Fruit fly (Drosophila melanogaster) whole organism, embryonic: ENCODE results near the gene vari.
A peak's percentile ranks its signal among the peaks of the same experiment; 100 is the strongest.

Experiments used
- Blimp-1 ChIP-seq: fragments of 200-800 bp; sonication (Bioruptor generic); optimal IDR thresholded peaks from 3 replicates; lab custom pipeline; 2018; ENCODE audit warnings: missing biosample characterization, missing genetic modification characterization, mild to moderate bottlenecking, moderate library complexity, missing genetic modification reagents
- CG10462 ChIP-seq: fragments of 200-800 bp; sonication (Bioruptor generic); optimal IDR thresholded peaks from 2 replicates; lab custom pipeline; 2016; ENCODE audit warnings: missing biosample characterization, missing genetic modification characterization
- CG10543 ChIP-seq: fragments of 200-800 bp; sonication (Bioruptor generic); optimal IDR thresholded peaks from 3 replicates; lab custom pipeline; 2017; ENCODE audit warnings: missing biosample characterization, mild to moderate bottlenecking, missing genetic modification characterization, moderate library complexity
- CG11695 ChIP-seq: fragments of 200-800 bp; sonication (Bioruptor generic); IDR thresholded peaks from 3 replicates; pipeline ENCODE4 v1.3.6; 2022; ENCODE audit warnings: missing biosample characterization, missing genetic modification characterization
- CG12071 ChIP-seq: fragments of 200-800 bp; sonication (Bioruptor generic); optimal IDR thresholded peaks from 3 replicates; lab custom pipeline; 2018; ENCODE audit warnings: missing biosample characterization, mild to moderate bottlenecking, missing genetic modification characterization
- CG12236 ChIP-seq: fragments of 200-800 bp; sonication (Bioruptor generic); optimal IDR thresholded peaks from 2 replicates; lab custom pipeline; 2016; ENCODE audit warnings: missing biosample characterization, missing genetic modification characterization
- CG13296 ChIP-seq: fragments of 200-800 bp; sonication (Bioruptor generic); optimal IDR thresholded peaks from 3 replicates; lab custom pipeline; 2018; ENCODE audit warnings: missing biosample characterization, mild to moderate bottlenecking, missing genetic modification characterization
- CG14667 ChIP-seq: fragments of 200-800 bp; sonication (Bioruptor generic); IDR thresholded peaks from 2 replicates; pipeline ENCODE4 v1.3.6; 2022; ENCODE audit warnings: missing biosample characterization, missing genetic modification characterization
- CG16815 ChIP-seq: fragments of 200-800 bp; sonication (Bioruptor generic); optimal IDR thresholded peaks from 3 replicates; lab custom pipeline; 2017; ENCODE audit warnings: missing biosample characterization, mild to moderate bottlenecking, missing genetic modification characterization
- CG31365 ChIP-seq: fragments of 200-800 bp; sonication (Bioruptor generic); optimal IDR thresholded peaks from 2 replicates; lab custom pipeline; 2018; ENCODE audit warnings: missing biosample characterization, mild to moderate bottlenecking, missing genetic modification characterization
- CG3163 ChIP-seq: fragments of 200-800 bp; sonication (Bioruptor generic); optimal IDR thresholded peaks from 3 replicates; lab custom pipeline; 2016; ENCODE audit warnings: missing biosample characterization, missing genetic modification characterization
- CG3407 ChIP-seq: fragments of 200-800 bp; sonication (Bioruptor generic); optimal IDR thresholded peaks from 2 replicates; lab custom pipeline; 2018; ENCODE audit warnings: missing biosample characterization, mild to moderate bottlenecking, missing genetic modification characterization
- CG34422 ChIP-seq: fragments of 200-800 bp; sonication (Bioruptor generic); IDR thresholded peaks from 3 replicates; pipeline ENCODE4 v1.3.6; 2022; ENCODE audit warnings: missing biosample characterization, missing genetic modification characterization
- CG4328 ChIP-seq: fragments of 200-800 bp; sonication (Bioruptor generic); optimal IDR thresholded peaks from 3 replicates; lab custom pipeline; 2017; ENCODE audit warnings: missing biosample characterization, missing genetic modification reagents, missing genetic modification characterization
- CG4820 ChIP-seq: fragments of 200-800 bp; sonication (Bioruptor generic); optimal IDR thresholded peaks from 3 replicates; lab custom pipeline; 2016; ENCODE audit warnings: missing biosample characterization, missing genetic modification characterization
- CG6854 ChIP-seq: fragments of 200-800 bp; sonication (Bioruptor generic); optimal IDR thresholded peaks from 3 replicates; lab custom pipeline; 2017; ENCODE audit warnings: missing biosample characterization, mild to moderate bottlenecking, missing genetic modification characterization
- CG7745 ChIP-seq: fragments of 200-800 bp; sonication (Bioruptor generic); optimal IDR thresholded peaks from 2 replicates; lab custom pipeline; 2018; ENCODE audit warnings: missing biosample characterization, mild to moderate bottlenecking, missing genetic modification characterization, moderate library complexity
- CG8290 ChIP-seq, 3 experiments: fragments of 200-800 bp; sonication (Bioruptor generic); optimal IDR thresholded peaks; 2 replicates each; lab custom pipeline; 2016 to 2019; ENCODE audit warnings: missing biosample characterization in 3 of 3, missing genetic modification characterization in 3 of 3, mild to moderate bottlenecking in 2 of 3, moderate library complexity in 1 of 3
- CG9727 ChIP-seq: fragments of 200-800 bp; sonication (Bioruptor generic); optimal IDR thresholded peaks from 3 replicates; lab custom pipeline; 2017; ENCODE audit warnings: missing biosample characterization, mild to moderate bottlenecking, missing genetic modification characterization
- CHES-1-like ChIP-seq: fragments of 200-800 bp; sonication (Bioruptor generic); optimal IDR thresholded peaks from 2 replicates; lab custom pipeline; 2016; ENCODE audit warnings: missing biosample characterization, missing genetic modification characterization
- CrebB ChIP-seq: fragments of 200-800 bp; sonication (Bioruptor generic); optimal IDR thresholded peaks from 3 replicates; lab custom pipeline; 2018; ENCODE audit warnings: missing biosample characterization, mild to moderate bottlenecking, missing genetic modification characterization
- Dref ChIP-seq: fragments of 200-800 bp; sonication (Bioruptor generic); IDR thresholded peaks from 2 replicates; pipeline ENCODE4 v1.3.6; 2022; ENCODE audit warnings: missing biosample characterization, missing genetic modification characterization
- Elba2 ChIP-seq: fragments of 200-800 bp; sonication (Bioruptor generic); optimal IDR thresholded peaks from 3 replicates; lab custom pipeline; 2016; ENCODE audit warnings: missing biosample characterization, missing genetic modification characterization
- Fer3 ChIP-seq: fragments of 200-800 bp; sonication (Bioruptor generic); optimal IDR thresholded peaks from 2 replicates; lab custom pipeline; 2018; ENCODE audit warnings: missing biosample characterization, mild to moderate bottlenecking, missing genetic modification characterization, moderate library complexity
- GATAe ChIP-seq: fragments of 200-800 bp; sonication (Bioruptor generic); conservative IDR thresholded peaks from 2 replicates; pipeline ENCODE4 v1.3.6; 2022; ENCODE audit warnings: missing biosample characterization, missing genetic modification characterization
- H2.0 ChIP-seq: fragments of 200-800 bp; sonication (Bioruptor generic); IDR thresholded peaks from 2 replicates; pipeline ENCODE4 v1.3.6; 2022; ENCODE audit warnings: missing biosample characterization, missing genetic modification characterization
- HLH4C ChIP-seq: fragments of 200-800 bp; sonication (Bioruptor generic); IDR thresholded peaks from 3 replicates; pipeline ENCODE4 v1.3.6; 2022; ENCODE audit warnings: missing biosample characterization, missing genetic modification characterization; ENCODE audit not compliant: partially characterized antibody
- HLHmδ ChIP-seq: fragments of 200-800 bp; sonication (Bioruptor generic); optimal IDR thresholded peaks from 2 replicates; lab custom pipeline; 2018; ENCODE audit warnings: missing biosample characterization, mild to moderate bottlenecking, missing genetic modification characterization, moderate library complexity
- Neu2 ChIP-seq: fragments of 200-800 bp; sonication (Bioruptor generic); optimal IDR thresholded peaks from 3 replicates; lab custom pipeline; 2016; ENCODE audit warnings: missing biosample characterization, missing genetic modification characterization, borderline replicate concordance
- Sox100B ChIP-seq: fragments of 200-800 bp; sonication (Bioruptor generic); optimal IDR thresholded peaks from 3 replicates; lab custom pipeline; 2018; ENCODE audit warnings: missing biosample characterization, mild to moderate bottlenecking, missing genetic modification characterization
- Sry-δ ChIP-seq: fragments of 200-800 bp; sonication (Bioruptor generic); optimal IDR thresholded peaks from 2 replicates; lab custom pipeline; 2016; ENCODE audit warnings: missing biosample characterization, missing genetic modification characterization
- ara ChIP-seq: fragments of 200-800 bp; sonication (Bioruptor generic); IDR thresholded peaks from 2 replicates; pipeline ENCODE4 v1.3.6; 2022; ENCODE audit warnings: missing biosample characterization, missing genetic modification characterization
- btn ChIP-seq: fragments of 200-800 bp; sonication (Bioruptor generic); optimal IDR thresholded peaks from 2 replicates; lab custom pipeline; 2016; ENCODE audit warnings: missing biosample characterization, missing genetic modification characterization
- dpn ChIP-seq, 2 experiments: fragments of 200-800 bp; sonication (Bioruptor generic); optimal IDR thresholded peaks; 3 replicates each; lab custom pipeline; 2016; ENCODE audit warnings: missing biosample characterization in 2 of 2, missing genetic modification characterization in 2 of 2
- ewg ChIP-seq: fragments of 200-800 bp; sonication (Bioruptor generic); optimal IDR thresholded peaks from 3 replicates; lab custom pipeline; 2017; ENCODE audit warnings: mild to moderate bottlenecking, missing biosample characterization, missing genetic modification reagents, missing genetic modification characterization
- fd102C ChIP-seq: fragments of 200-800 bp; sonication (Bioruptor generic); optimal IDR thresholded peaks from 2 replicates; lab custom pipeline; 2018; ENCODE audit warnings: missing biosample characterization, mild to moderate bottlenecking, missing genetic modification characterization, moderate library complexity
- fd3F ChIP-seq: fragments of 200-800 bp; sonication (Bioruptor generic); optimal IDR thresholded peaks from 2 replicates; lab custom pipeline; 2018; ENCODE audit warnings: missing biosample characterization, mild to moderate bottlenecking, missing genetic modification characterization, moderate library complexity
- inv ChIP-seq: fragments of 200-800 bp; sonication (Bioruptor generic); IDR thresholded peaks from 2 replicates; pipeline ENCODE4 v1.3.6; 2022; ENCODE audit warnings: missing biosample characterization, missing genetic modification characterization; ENCODE audit not compliant: partially characterized antibody
- kni ChIP-seq: fragments of 200-800 bp; sonication (Bioruptor generic); optimal IDR thresholded peaks from 3 replicates; lab custom pipeline; 2017; ENCODE audit warnings: mild to moderate bottlenecking, missing biosample characterization, missing genetic modification reagents, missing genetic modification characterization
- nerfin-1 ChIP-seq: fragments of 200-800 bp; sonication (Bioruptor generic); optimal IDR thresholded peaks from 3 replicates; lab custom pipeline; 2019; ENCODE audit warnings: missing biosample characterization, mild to moderate bottlenecking, missing genetic modification characterization, moderate library complexity
- pros ChIP-seq: fragments of 200-800 bp; sonication (Bioruptor generic); optimal IDR thresholded peaks from 3 replicates; lab custom pipeline; 2019; ENCODE audit warnings: missing biosample characterization, mild to moderate bottlenecking, missing genetic modification characterization, moderate library complexity
- slp2 ChIP-seq: fragments of 200-800 bp; sonication (Bioruptor generic); optimal IDR thresholded peaks from 2 replicates; lab custom pipeline; 2016; ENCODE audit warnings: missing biosample characterization, missing genetic modification characterization
- tna ChIP-seq: fragments of 200-800 bp; sonication (Bioruptor generic); IDR thresholded peaks from 2 replicates; pipeline ENCODE4 v1.3.6; 2022; ENCODE audit warnings: missing biosample characterization, missing genetic modification characterization; ENCODE audit not compliant: partially characterized antibody
- toy ChIP-seq: fragments of 200-800 bp; sonication (Bioruptor generic); IDR thresholded peaks from 2 replicates; pipeline ENCODE4 v1.3.6; 2022; ENCODE audit warnings: missing biosample characterization, missing genetic modification characterization
- tx ChIP-seq: fragments of 200-800 bp; sonication (Bioruptor generic); optimal IDR thresholded peaks from 2 replicates; lab custom pipeline; 2016; ENCODE audit warnings: missing biosample characterization, missing genetic modification characterization
- unpg ChIP-seq: fragments of 200-800 bp; sonication (Bioruptor generic); optimal IDR thresholded peaks from 3 replicates; lab custom pipeline; 2018; ENCODE audit warnings: missing biosample characterization, mild to moderate bottlenecking, missing genetic modification characterization, moderate library complexity
- usp ChIP-seq: fragments of >200 bp; optimal IDR thresholded peaks from 2 replicates; lab custom pipeline; 2017; ENCODE audit warnings: missing biosample characterization, missing genetic modification characterization

vari gene

dm6 chr2L:20799991-20800897 is 3.4 kb upstream of the vari start (continued):
- TF ChIP-seq fd102C, result peak; percentile 45
- TF ChIP-seq Elba2 (GFP tag; lab: Kevin White, UChicago), result no peak
- peak; percentile 40 for TF ChIP-seq CG12236 (GFP tag; lab: Kevin White, UChicago)
- peak; percentile 70 for TF ChIP-seq tx
- TF ChIP-seq pros (GFP tag; lab: Kevin White, UChicago), result peak; percentile 68
- TF ChIP-seq CG4820 (GFP tag; lab: Kevin White, UChicago), result peak; percentile 44
- peak; percentile 23; the same call in 1 of the 2 replicates for TF ChIP-seq tna (GFP tag; lab: Robert Waterston, UW)
- TF ChIP-seq CG4328 (GFP tag; lab: Kevin White, UChicago), result peak; percentile 41
- TF ChIP-seq HLHmδ (GFP tag; lab: Kevin White, UChicago), result no peak
- TF ChIP-seq CrebB (tag; lab: Kevin White, UChicago), result peak; percentile 77
- peak; percentile 73 for TF ChIP-seq ara
- TF ChIP-seq Dref (GFP tag; lab: Robert Waterston, UW), result no peak
- peak; percentile 45 for TF ChIP-seq Blimp-1 (GFP tag; lab: Kevin White, UChicago)
- peak; percentile 77 for TF ChIP-seq CG12071 (GFP tag; lab: Kevin White, UChicago)
- peak; percentile 26 for TF ChIP-seq ewg (GFP tag; lab: Kevin White, UChicago)
- peak; percentile 71; the same call in 1 of the 3 replicates for TF ChIP-seq CG11695
- peak; percentile 40 for TF ChIP-seq slp2
- no peak for TF ChIP-seq inv (GFP tag; lab: Robert Waterston, UW)
- peak; percentile 38 for TF ChIP-seq CG10462 (GFP tag; lab: Kevin White, UChicago)
- TF ChIP-seq dpn (GFP tag; optimal IDR thresholded peaks at IDR 0.05; lab: Kevin White, UChicago), result peak; percentile 74 to 83
- TF ChIP-seq btn (GFP tag; lab: Kevin White, UChicago), result peak; percentile 61
- peak; percentile 37 for TF ChIP-seq Sry-δ (GFP tag; lab: Kevin White, UChicago)
- peak; percentile 55 for TF ChIP-seq Neu2 (GFP tag; lab: Kevin White, UChicago)
- peak; percentile 34 for TF ChIP-seq CG3163 (GFP tag; lab: Kevin White, UChicago)
- TF ChIP-seq H2.0, result peak; percentile 74
- TF ChIP-seq CG13296 (GFP tag; lab: Kevin White, UChicago), result peak; percentile 78
- TF ChIP-seq Sox100B (GFP tag; lab: Kevin White, UChicago), result peak; percentile 1
- TF ChIP-seq unpg (GFP tag; lab: Kevin White, UChicago), result peak; percentile 77
- TF ChIP-seq CG8290 (GFP tag; optimal IDR thresholded peaks at IDR 0.05; lab: Kevin White, UChicago), result no peak
- peak in 1 of 2 experiments; percentile 96 for TF ChIP-seq CG8290 (tag; optimal IDR thresholded peaks at IDR 0.05; lab: Kevin White, UChicago)
- peak; percentile 83 for TF ChIP-seq CHES-1-like (GFP tag; lab: Kevin White, UChicago)
- TF ChIP-seq GATAe, result no peak
- peak; percentile 82 for TF ChIP-seq Fer3
- peak; percentile 66 for TF ChIP-seq fd3F (GFP tag; lab: Kevin White, UChicago)
- TF ChIP-seq kni, result peak; percentile 91
- TF ChIP-seq nerfin-1 (tag; lab: Kevin White, UChicago), result no peak
- TF ChIP-seq CG16815, result peak; percentile 79
- TF ChIP-seq HLH4C (GFP tag; lab: Robert Waterston, UW), result no peak; the same call in 2 of the 3 replicates
- TF ChIP-seq CG31365 (tag; lab: Kevin White, UChicago), result peak; percentile 58
- TF ChIP-seq toy (GFP tag; lab: Robert Waterston, UW), result no peak
- peak; percentile 69 for TF ChIP-seq CG10543 (GFP tag; lab: Kevin White, UChicago)
- TF ChIP-seq CG9727 (GFP tag; lab: Kevin White, UChicago), result peak; percentile 86
- TF ChIP-seq usp (GFP tag; lab: Kevin White, UChicago), result no peak
- TF ChIP-seq CG3407 (GFP tag; lab: Kevin White, UChicago), result peak; percentile 27
- TF ChIP-seq CG14667, result peak; percentile 71
- peak; percentile 63; the same call in 2 of the 3 replicates for TF ChIP-seq CG34422 (GFP tag; lab: Robert Waterston, UW)
- no peak for TF ChIP-seq CG7745
- peak; percentile 73 for TF ChIP-seq CG6854 (GFP tag; lab: Kevin White, UChicago)
